Fruit fly (Drosophila melanogaster) whole organism, prepupa: Measurements from ENCODE around the gene CG31960.

Source experiments
- CG10631 ChIP-seq: fragments of 200-800 bp; sonication (Bioruptor generic); optimal IDR thresholded peaks from 2 replicates; lab custom pipeline; 2016; ENCODE audit warnings: missing biosample characterization, missing genetic modification characterization
- CG10669 ChIP-seq: fragments of 200-800 bp; sonication (Bioruptor generic); optimal IDR thresholded peaks from 3 replicates; lab custom pipeline; 2018; ENCODE audit warnings: missing biosample characterization, mild to moderate bottlenecking, missing genetic modification characterization, moderate library complexity
- CG11294 ChIP-seq: fragments of 200-800 bp; sonication (Bioruptor generic); IDR thresholded peaks from 2 replicates; pipeline ENCODE4 v1.3.6; 2022; ENCODE audit warnings: missing biosample characterization, missing genetic modification characterization
- CG15336 ChIP-seq: fragments of 200-800 bp; sonication (Bioruptor generic); IDR thresholded peaks from 2 replicates; pipeline ENCODE4 v1.3.6; 2022; ENCODE audit warnings: missing biosample characterization, missing genetic modification characterization
- CG1621 ChIP-seq: fragments of 200-800 bp; sonication (Bioruptor generic); optimal IDR thresholded peaks from 3 replicates; lab custom pipeline; 2018; ENCODE audit warnings: missing biosample characterization, mild to moderate bottlenecking, missing genetic modification characterization
- CG16779 ChIP-seq: fragments of 200-800 bp; sonication (Bioruptor generic); optimal IDR thresholded peaks from 3 replicates; lab custom pipeline; 2017; ENCODE audit warnings: missing biosample characterization, mild to moderate bottlenecking, missing genetic modification characterization
- CG3032 ChIP-seq: fragments of 200-800 bp; optimal IDR thresholded peaks from 2 replicates; lab custom pipeline; 2019; ENCODE audit warnings: missing biosample characterization, mild to moderate bottlenecking, missing genetic modification characterization, moderate library complexity
- CG32006 ChIP-seq: fragments of 200-800 bp; sonication (Bioruptor generic); optimal IDR thresholded peaks from 3 replicates; lab custom pipeline; 2017; ENCODE audit warnings: missing biosample characterization, mild to moderate bottlenecking, missing genetic modification characterization
- CG34406 ChIP-seq: fragments of 200-800 bp; sonication (Bioruptor generic); optimal IDR thresholded peaks from 3 replicates; lab custom pipeline; 2016; ENCODE audit warnings: missing biosample characterization, missing genetic modification characterization
- CG3919 ChIP-seq: fragments of 200-800 bp; sonication (Bioruptor generic); optimal IDR thresholded peaks from 3 replicates; lab custom pipeline; 2016; ENCODE audit warnings: missing biosample characterization, missing genetic modification characterization
- CG4318 ChIP-seq: fragments of 200-800 bp; sonication (Bioruptor generic); optimal IDR thresholded peaks from 3 replicates; lab custom pipeline; 2017; ENCODE audit warnings: missing biosample characterization, mild to moderate bottlenecking, missing genetic modification characterization
- CG6163 ChIP-seq: fragments of 200-800 bp; sonication (Bioruptor generic); IDR thresholded peaks from 3 replicates; pipeline ENCODE4 v1.3.6; 2022; ENCODE audit warnings: missing biosample characterization, missing genetic modification characterization
- CG6276 ChIP-seq: fragments of 200-800 bp; sonication (Bioruptor generic); optimal IDR thresholded peaks from 2 replicates; lab custom pipeline; 2017; ENCODE audit warnings: missing biosample characterization, mild to moderate bottlenecking, missing genetic modification characterization
- CG6792 ChIP-seq: fragments of 200-800 bp; sonication (Bioruptor generic); optimal IDR thresholded peaks from 3 replicates; lab custom pipeline; 2016; ENCODE audit warnings: missing biosample characterization, missing genetic modification characterization
- CG6854 ChIP-seq: fragments of 200-800 bp; sonication (Bioruptor generic); optimal IDR thresholded peaks from 2 replicates; lab custom pipeline; 2017; ENCODE audit warnings: missing biosample characterization, mild to moderate bottlenecking, missing genetic modification characterization
- CG7368 ChIP-seq: fragments of 200-800 bp; sonication (Bioruptor generic); optimal IDR thresholded peaks from 3 replicates; lab custom pipeline; 2016; ENCODE audit warnings: missing biosample characterization, missing genetic modification characterization
- CG8632 ChIP-seq: fragments of 200-800 bp; sonication (Bioruptor generic); optimal IDR thresholded peaks from 3 replicates; lab custom pipeline; 2016; ENCODE audit warnings: missing biosample characterization, missing genetic modification characterization
- CG9139 ChIP-seq: fragments of 200-800 bp; sonication (Bioruptor generic); optimal IDR thresholded peaks from 3 replicates; lab custom pipeline; 2017; ENCODE audit warnings: missing biosample characterization, mild to moderate bottlenecking, missing genetic modification characterization
- Eip75B ChIP-seq: fragments of 200-800 bp; sonication (Bioruptor generic); optimal IDR thresholded peaks from 3 replicates; lab custom pipeline; 2016; ENCODE audit warnings: missing biosample characterization, missing genetic modification characterization
- Eip93F ChIP-seq: fragments of 200-800 bp; sonication (Bioruptor generic); optimal IDR thresholded peaks from 2 replicates; lab custom pipeline; 2016; ENCODE audit warnings: missing biosample characterization, mild to moderate bottlenecking, missing genetic modification characterization
- Ets21C ChIP-seq: fragments of 200-800 bp; sonication (Bioruptor generic); optimal IDR thresholded peaks from 3 replicates; lab custom pipeline; 2016; ENCODE audit warnings: missing biosample characterization, missing genetic modification characterization
- Gug ChIP-seq: fragments of 200-800 bp; sonication (Bioruptor generic); IDR thresholded peaks from 2 replicates; pipeline ENCODE4 v1.3.6; 2022; ENCODE audit warnings: missing biosample characterization, missing genetic modification characterization
- Hr38 ChIP-seq: sonication (Bioruptor generic); optimal IDR thresholded peaks from 2 replicates; lab custom pipeline; 2016; ENCODE audit warnings: missing biosample characterization, missing genetic modification characterization
- Hr39 ChIP-seq: fragments of 200-800 bp; sonication (Bioruptor generic); optimal IDR thresholded peaks from 2 replicates; lab custom pipeline; 2016; ENCODE audit warnings: missing biosample characterization, missing genetic modification characterization
- Hr4 ChIP-seq: fragments of 200-800 bp; sonication (Bioruptor generic); optimal IDR thresholded peaks from 3 replicates; lab custom pipeline; 2016; ENCODE audit warnings: missing biosample characterization, missing genetic modification characterization
- Met ChIP-seq: fragments of 200-800 bp; sonication (Bioruptor generic); optimal IDR thresholded peaks from 3 replicates; lab custom pipeline; 2016; ENCODE audit warnings: missing biosample characterization, missing genetic modification characterization
- OdsH ChIP-seq: fragments of 200-800 bp; sonication (Bioruptor generic); optimal IDR thresholded peaks from 3 replicates; lab custom pipeline; 2016; ENCODE audit warnings: missing biosample characterization, missing genetic modification characterization
- Sox15 ChIP-seq: fragments of 200-800 bp; sonication (Bioruptor generic); optimal IDR thresholded peaks from 3 replicates; lab custom pipeline; 2016; ENCODE audit warnings: missing biosample characterization, missing genetic modification characterization
- achi ChIP-seq: fragments of 200-800 bp; sonication (Bioruptor generic); optimal IDR thresholded peaks from 3 replicates; lab custom pipeline; 2016; ENCODE audit warnings: missing biosample characterization, missing genetic modification characterization
- acj6 ChIP-seq: fragments of 200-800 bp; sonication (Bioruptor generic); optimal IDR thresholded peaks from 3 replicates; lab custom pipeline; 2016; ENCODE audit warnings: missing biosample characterization, missing genetic modification characterization
- cyc ChIP-seq: fragments of 200-800 bp; sonication (Bioruptor generic); optimal IDR thresholded peaks from 3 replicates; lab custom pipeline; 2016; ENCODE audit warnings: missing biosample characterization, missing genetic modification characterization
- dac ChIP-seq: fragments of 200-800 bp; sonication (Bioruptor generic); optimal IDR thresholded peaks from 2 replicates; lab custom pipeline; 2017; ENCODE audit warnings: missing biosample characterization, mild to moderate bottlenecking, missing genetic modification characterization
- dsx ChIP-seq: fragments of 200-800 bp; optimal IDR thresholded peaks from 3 replicates; lab custom pipeline; 2019; ENCODE audit warnings: missing biosample characterization, mild to moderate bottlenecking, missing genetic modification characterization, moderate library complexity; ENCODE audit not compliant: poor library complexity, severe bottlenecking
- eg ChIP-seq: fragments of 200-800 bp; sonication (Bioruptor generic); IDR thresholded peaks from 3 replicates; pipeline ENCODE4 v1.3.6; 2022; ENCODE audit warnings: missing biosample characterization, missing genetic modification characterization
- esn ChIP-seq: fragments of 200-800 bp; sonication (Bioruptor generic); optimal IDR thresholded peaks from 2 replicates; lab custom pipeline; 2016; ENCODE audit warnings: missing biosample characterization, mild to moderate bottlenecking, missing genetic modification characterization, moderate library complexity
- fd59A ChIP-seq: fragments of 200-800 bp; sonication (Bioruptor generic); optimal IDR thresholded peaks from 2 replicates; lab custom pipeline; 2017; ENCODE audit warnings: missing biosample characterization, mild to moderate bottlenecking, missing genetic modification characterization, missing genetic modification reagents
- fd85E ChIP-seq: fragments of 200-800 bp; sonication (Bioruptor generic); optimal IDR thresholded peaks from 3 replicates; lab custom pipeline; 2016; ENCODE audit warnings: missing biosample characterization, missing genetic modification characterization
- fkh ChIP-seq: fragments of 200-800 bp; sonication (Bioruptor generic); optimal IDR thresholded peaks from 3 replicates; lab custom pipeline; 2017; ENCODE audit warnings: missing biosample characterization, mild to moderate bottlenecking, missing genetic modification characterization, moderate library complexity
- lz ChIP-seq: fragments of 200-800 bp; sonication (Bioruptor generic); optimal IDR thresholded peaks from 3 replicates; lab custom pipeline; 2016; ENCODE audit warnings: missing biosample characterization, missing genetic modification characterization
- pdm3 ChIP-seq: fragments of 200-800 bp; sonication (Bioruptor generic); optimal IDR thresholded peaks from 3 replicates; lab custom pipeline; 2016; ENCODE audit warnings: missing biosample characterization, missing genetic modification characterization
- salr ChIP-seq, 2 experiments: fragments of 200-800 bp; sonication (Bioruptor generic); optimal IDR thresholded peaks; 3 replicates each; lab custom pipeline; 2016 to 2018; ENCODE audit warnings: missing biosample characterization in 2 of 2, missing genetic modification characterization in 2 of 2, mild to moderate bottlenecking in 1 of 2
- spab ChIP-seq: fragments of 200-800 bp; sonication (Bioruptor generic); optimal IDR thresholded peaks from 2 replicates; lab custom pipeline; 2017; ENCODE audit warnings: missing biosample characterization, mild to moderate bottlenecking, missing genetic modification characterization, missing genetic modification reagents
- ss ChIP-seq, 2 experiments: fragments of 200-800 bp; sonication (Bioruptor generic); optimal IDR thresholded peaks; 2 replicates in 1 of 2; 3 replicates in 1 of 2; lab custom pipeline; 2017 to 2018; ENCODE audit warnings: mild to moderate bottlenecking in 2 of 2, missing biosample characterization in 2 of 2, missing genetic modification characterization in 2 of 2, moderate library complexity in 1 of 2
- svp ChIP-seq: fragments of 200-800 bp; sonication (Bioruptor generic); peaks from one replicate; lab custom pipeline; 2016; ENCODE audit warnings: missing biosample characterization, missing genetic modification characterization
- topi ChIP-seq: fragments of 200-800 bp; sonication (Bioruptor generic); optimal IDR thresholded peaks from 3 replicates; lab custom pipeline; 2016; ENCODE audit warnings: missing biosample characterization, missing genetic modification characterization
- vri ChIP-seq: fragments of 200-800 bp; sonication (Bioruptor generic); optimal IDR thresholded peaks from 3 replicates; lab custom pipeline; 2016; ENCODE audit warnings: missing biosample characterization, mild to moderate bottlenecking, missing genetic modification characterization

The CG31960 gene

dm6 chr2L:3802818-3803456 lies 18.2 kb downstream of the CG31960 start (continued):
- TF ChIP-seq Eip93F (GFP tag; lab: Kevin White, UChicago), result peak; percentile 16
- TF ChIP-seq fd59A (GFP tag; lab: Kevin White, UChicago), result peak; percentile 42
- TF ChIP-seq CG6276 (GFP tag; lab: Kevin White, UChicago), result peak; percentile 57
- TF ChIP-seq eg (GFP tag; lab: Robert Waterston, UW), result peak; percentile 90
- no peak for TF ChIP-seq Hr39
- TF ChIP-seq CG3919 (GFP tag; lab: Kevin White, UChicago), result peak; percentile 7
- peak in 1 of 2 experiments; percentile 5 for TF ChIP-seq ss (GFP tag; optimal IDR thresholded peaks at IDR 0.05; lab: Kevin White, UChicago)
- peak; percentile 87 for TF ChIP-seq pdm3
- TF ChIP-seq CG10631 (GFP tag; lab: Kevin White, UChicago), result peak; percentile 65
- peak; percentile 66 for TF ChIP-seq achi
- peak; percentile 13 for TF ChIP-seq vri (GFP tag; lab: Kevin White, UChicago)
- TF ChIP-seq, all 60 proteins: peak for 42

- TF ChIP-seq CG16779, result peak; percentile 61
- peak; percentile 33 for TF ChIP-seq esn (GFP tag; lab: Kevin White, UChicago)
- no peak for TF ChIP-seq CG8632 (GFP tag; lab: Kevin White, UChicago)
- peak in 1 of 2 experiments; percentile 39 for TF ChIP-seq salr (GFP tag; optimal IDR thresholded peaks at IDR 0.05; lab: Kevin White, UChicago)
- no peak for TF ChIP-seq CG3032 (tag; lab: Kevin White, UChicago)
- TF ChIP-seq fd85E (GFP tag; lab: Kevin White, UChicago), result no peak
- peak; percentile 58 for TF ChIP-seq CG6854 (GFP tag; lab: Kevin White, UChicago)
- TF ChIP-seq Gug (GFP tag; lab: Robert Waterston, UW), result no peak
- TF ChIP-seq vri (GFP tag; lab: Kevin White, UChicago), result no peak
- TF ChIP-seq CG11294 (GFP tag; lab: Robert Waterston, UW), result no peak
- peak; percentile 87 for TF ChIP-seq fkh (GFP tag; lab: Kevin White, UChicago)
- TF ChIP-seq dac, result no peak
- peak; percentile 10 for TF ChIP-seq topi (GFP tag; lab: Kevin White, UChicago)
- TF ChIP-seq Ets21C, result no peak
- no peak for TF ChIP-seq Hr38 (GFP tag; lab: Kevin White, UChicago)
- TF ChIP-seq CG32006 (GFP tag; lab: Kevin White, UChicago), result no peak
- no peak for TF ChIP-seq CG7368 (GFP tag; lab: Kevin White, UChicago)
- TF ChIP-seq svp, result no peak
- peak; percentile 40 for TF ChIP-seq CG6792 (GFP tag; lab: Kevin White, UChicago)
- TF ChIP-seq Sox15, result no peak
- no peak for TF ChIP-seq Eip93F (GFP tag; lab: Kevin White, UChicago)
- no peak for TF ChIP-seq CG6276 (GFP tag; lab: Kevin White, UChicago)
- peak; percentile 15 for TF ChIP-seq dsx (GFP tag; lab: Kevin White, UChicago)
- 0 out of 3 replicates have a peak, but pooled peaks have one; percentile 28 for TF ChIP-seq eg (GFP tag; lab: Robert Waterston, UW)
- no peak for TF ChIP-seq Eip75B (GFP tag; lab: Kevin White, UChicago)
- no peak for TF ChIP-seq spab (GFP tag; lab: Kevin White, UChicago)
- TF ChIP-seq CG4318 (GFP tag; lab: Kevin White, UChicago), result no peak
- no peak for TF ChIP-seq Met
- TF ChIP-seq lz (GFP tag; lab: Kevin White, UChicago), result no peak
- peak; percentile 24 for TF ChIP-seq CG1621
- no peak for TF ChIP-seq cyc
- no peak for TF ChIP-seq CG3919 (GFP tag; lab: Kevin White, UChicago)
- peak; percentile 35 for TF ChIP-seq CG34406 (GFP tag; lab: Kevin White, UChicago)
- TF ChIP-seq pdm3, result no peak
- no peak for TF ChIP-seq achi
- no peak for TF ChIP-seq Hr39
- TF ChIP-seq CG9139 (GFP tag; lab: Kevin White, UChicago), result peak; percentile 18
- TF ChIP-seq Hr4 (GFP tag; lab: Kevin White, UChicago), result no peak
- peak; percentile 18; the same call in 1 of the 2 replicates for TF ChIP-seq CG15336 (GFP tag; lab: Robert Waterston, UW)
- TF ChIP-seq acj6, result no peak
- TF ChIP-seq ss (GFP tag; optimal IDR thresholded peaks at IDR 0.05; lab: Kevin White, UChicago), result peak in 1 of 2 experiments; percentile 5
- no peak for TF ChIP-seq fd59A (GFP tag; lab: Kevin White, UChicago)
- TF ChIP-seq OdsH (GFP tag; lab: Kevin White, UChicago), result no peak
- TF ChIP-seq CG6163 (GFP tag; lab: Robert Waterston, UW), result peak; percentile 22; the same call in 1 of the 3 replicates
- TF ChIP-seq CG10669 (GFP tag; lab: Kevin White, UChicago), result peak; percentile 15
Observed at dm6 chr2L:3803466-3804143, 18.9 kb downstream of the CG31960 start, which contains the start of gene Reph. Reph (plus strand) TSS chr2L:3803545.
